Fruit fly (Drosophila melanogaster): ENCODE results near the gene CG43401.

CG43401 gene

dm6 chr2L:1443509-1443908, 15.2 kb downstream of the CG43401 start:
- TF ChIP-seq CG8478 (optimal IDR thresholded peaks at IDR 0.05), result no peak
- TF ChIP-seq CTCF (optimal IDR thresholded peaks at IDR 0.05), result no peak

dm6 chr2L:1445048-1445447, 16.8 kb downstream of the CG43401 start:
- TF ChIP-seq CTCF (optimal IDR thresholded peaks at IDR 0.05) (no peak), CG8478 (optimal IDR thresholded peaks at IDR 0.05) (no peak)

DNA sequence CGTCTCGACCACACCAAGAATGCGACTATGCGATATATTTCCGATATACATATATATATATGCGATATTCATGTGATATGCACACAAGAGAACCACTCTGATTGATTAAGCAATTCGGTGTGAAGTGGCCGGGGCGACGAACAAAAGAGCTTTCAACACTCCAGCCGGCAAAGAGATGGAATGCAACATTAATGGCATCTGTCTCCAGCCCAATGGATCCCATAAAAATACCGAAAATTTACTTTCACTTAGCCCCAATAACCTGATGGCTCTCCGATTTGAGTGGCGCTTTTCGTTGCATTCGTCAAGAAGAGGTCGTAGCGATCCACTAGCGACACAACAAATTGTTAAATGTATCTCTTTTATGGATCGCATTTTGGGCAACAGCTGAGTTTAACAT, 18.5 kb downstream of the CG43401 start:
- TF ChIP-seq CG8478 (optimal IDR thresholded peaks at IDR 0.05) (no peak), CTCF (optimal IDR thresholded peaks at IDR 0.05) (no peak)

DNA sequence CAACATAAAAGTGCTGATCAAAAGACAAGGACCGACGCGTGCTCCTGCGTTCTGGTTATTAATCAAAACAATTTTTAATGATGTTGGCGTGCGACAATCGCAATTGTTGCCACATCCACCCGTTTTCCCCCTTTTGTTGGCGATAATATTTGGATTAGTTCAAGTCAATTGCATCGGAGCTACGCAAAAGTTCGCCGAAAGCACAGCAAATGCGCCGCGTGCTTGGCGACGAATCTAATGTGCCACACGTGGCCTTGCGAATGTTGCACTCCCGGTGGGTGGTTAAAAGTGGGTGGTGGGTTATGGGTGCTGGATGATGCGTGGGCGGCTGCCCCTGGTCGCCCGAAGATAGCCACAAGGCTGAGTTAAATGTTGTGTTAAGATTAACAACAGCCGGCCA, 19.4 kb downstream of the CG43401 start:
- TF ChIP-seq CG8478 (optimal IDR thresholded peaks at IDR 0.05), result no peak
- no peak for TF ChIP-seq CTCF (optimal IDR thresholded peaks at IDR 0.05)

dm6 chr2L:1448188-1448587, 19.9 kb downstream of the CG43401 start:
- no peak for TF ChIP-seq CTCF (optimal IDR thresholded peaks at IDR 0.05)
- TF ChIP-seq CG8478 (optimal IDR thresholded peaks at IDR 0.05), result no peak

- TF ChIP-seq CTCF (optimal IDR thresholded peaks at IDR 0.05) (no peak), CG8478 (optimal IDR thresholded peaks at IDR 0.05) (no peak)
Observed at dm6 chr2L:1449718-1450441, 21.6 kb downstream of the CG43401 start.

DNA sequence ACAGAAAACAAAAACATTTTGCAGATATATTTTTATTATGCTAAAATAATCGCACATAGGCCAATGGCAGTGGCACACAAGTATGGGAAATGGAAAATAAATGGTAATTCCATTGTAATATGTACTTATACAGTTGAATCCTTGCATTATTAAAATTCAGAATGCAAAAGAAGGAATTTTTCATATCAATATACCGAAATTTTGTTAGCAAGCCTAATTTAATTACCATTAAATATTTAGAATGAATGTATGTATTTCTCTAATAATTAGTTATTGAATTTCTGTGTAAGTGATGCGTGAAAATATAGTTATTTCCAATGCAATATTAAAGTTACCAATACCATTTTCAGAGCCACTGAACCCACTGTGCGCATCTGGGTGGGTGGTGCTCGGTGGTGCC, 27.2 kb downstream of the CG43401 start:
- TF ChIP-seq CG8478 (optimal IDR thresholded peaks at IDR 0.05), result no peak

dm6 chr2L:1456305-1456704, 28.0 kb downstream of the CG43401 start:
- TF ChIP-seq CTCF (optimal IDR thresholded peaks at IDR 0.05) (no peak), CG8478 (optimal IDR thresholded peaks at IDR 0.05) (no peak)

DNA sequence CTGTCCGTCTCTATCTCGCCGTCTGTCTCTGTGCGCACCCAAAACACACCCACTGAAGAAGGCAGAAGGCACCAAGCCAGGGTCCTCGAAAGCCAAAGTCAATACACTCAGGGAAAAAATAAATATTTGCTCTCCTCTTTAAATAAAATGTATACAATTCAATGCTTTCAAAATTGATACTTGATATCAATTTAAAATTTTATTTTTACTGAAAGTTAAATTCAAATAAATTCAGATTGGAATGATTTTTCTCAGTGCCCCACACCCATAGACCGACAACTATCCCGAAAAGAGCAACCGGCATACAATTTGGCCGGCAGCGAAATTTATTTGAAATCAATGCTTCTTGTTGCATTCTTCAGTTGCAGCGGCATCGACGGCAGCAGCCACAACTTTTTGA, 28.5 kb downstream of the CG43401 start:
- TF ChIP-seq CTCF (optimal IDR thresholded peaks at IDR 0.05) (no peak), CG8478 (optimal IDR thresholded peaks at IDR 0.05) (no peak)

DNA sequence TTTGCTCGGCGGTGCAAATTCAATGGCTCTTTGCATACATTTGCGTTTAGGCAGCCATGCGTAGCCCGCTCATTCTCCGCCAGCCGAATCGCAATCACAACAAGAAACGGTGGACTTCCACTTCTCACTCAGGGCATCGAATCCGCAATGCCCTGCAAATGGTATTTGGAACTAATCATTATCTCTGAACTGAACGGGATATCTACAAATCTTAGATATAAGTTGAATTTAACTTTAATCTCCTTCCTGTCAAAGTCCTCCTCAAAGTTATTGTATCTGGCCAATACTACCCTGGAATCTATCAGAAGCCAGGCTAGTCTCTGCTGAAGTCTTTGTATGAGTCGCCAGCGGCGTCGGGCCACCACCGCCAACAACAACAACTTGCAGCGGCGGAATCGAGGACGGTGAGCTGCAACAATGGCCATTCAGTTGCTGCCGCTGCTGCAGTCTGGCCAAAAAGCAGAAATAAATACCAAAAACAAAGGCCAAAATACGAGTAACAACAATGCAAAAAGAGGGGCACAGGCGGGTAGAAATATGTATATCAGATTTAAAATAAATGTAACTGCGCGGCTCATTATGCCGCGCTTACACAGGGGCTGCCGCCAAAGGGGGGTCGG, 30.4 kb downstream of the CG43401 start:
- TF ChIP-seq CG8478 (optimal IDR thresholded peaks at IDR 0.05), result no peak
- no peak for TF ChIP-seq CTCF (optimal IDR thresholded peaks at IDR 0.05)

DNA sequence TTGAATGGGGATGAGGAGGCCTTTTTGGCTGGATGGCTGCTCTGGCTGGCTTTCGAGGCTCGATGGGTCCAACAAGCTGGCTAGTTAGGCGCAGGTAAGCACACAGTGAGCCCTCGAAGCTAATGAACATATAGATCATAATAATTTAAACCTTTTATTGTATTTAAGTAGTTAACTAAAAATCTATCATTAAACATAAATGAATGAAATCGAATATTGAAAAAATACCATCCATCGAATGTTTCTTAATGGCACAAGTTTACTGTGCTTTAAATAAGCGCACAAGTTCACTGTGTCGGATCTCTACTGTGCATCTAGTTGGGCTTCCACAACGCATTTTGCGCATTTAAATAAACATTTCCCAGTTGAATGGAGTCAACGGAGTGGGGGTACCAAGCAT, 31.1 kb downstream of the CG43401 start:
- TF ChIP-seq CG8478 (optimal IDR thresholded peaks at IDR 0.05) (no peak), CTCF (optimal IDR thresholded peaks at IDR 0.05) (no peak)

dm6 chr2L:1460463-1461219, 32.4 kb downstream of the CG43401 start:
- no peak for TF ChIP-seq CTCF (optimal IDR thresholded peaks at IDR 0.05)
- TF ChIP-seq CG8478 (optimal IDR thresholded peaks at IDR 0.05), result no peak

dm6 chr2L:1462136-1462535, 33.9 kb downstream of the CG43401 start:
- TF ChIP-seq CTCF (optimal IDR thresholded peaks at IDR 0.05) (no peak), CG8478 (optimal IDR thresholded peaks at IDR 0.05) (no peak)

- TF ChIP-seq CG8478 (optimal IDR thresholded peaks at IDR 0.05) (no peak), CTCF (optimal IDR thresholded peaks at IDR 0.05) (no peak)
Observed at dm6 chr2L:1463362-1463908, 35.2 kb downstream of the CG43401 start.

DNA sequence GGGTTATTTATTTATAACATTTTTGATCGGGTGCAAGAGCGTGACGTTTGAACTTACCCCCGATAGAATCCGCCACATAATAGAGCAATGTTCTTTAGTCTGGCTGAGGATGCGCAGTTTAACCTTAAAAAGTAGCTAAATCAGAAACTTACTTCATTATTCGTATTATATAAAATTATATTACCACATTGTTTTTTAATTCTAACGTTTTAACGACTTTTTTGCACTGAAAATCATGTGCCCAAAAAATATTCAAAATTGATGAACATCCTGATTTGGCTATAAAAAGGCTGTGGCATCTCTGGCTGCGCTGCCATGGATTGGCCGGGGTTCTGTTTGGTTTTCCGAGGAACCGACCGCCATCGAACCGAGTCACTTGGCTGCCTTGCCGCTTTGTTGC, 41.7 kb downstream of the CG43401 start:
- TF ChIP-seq CTCF (optimal IDR thresholded peaks at IDR 0.05), result no peak
- no peak for TF ChIP-seq CG8478 (optimal IDR thresholded peaks at IDR 0.05)

dm6 chr2L:1470772-1471171, 42.5 kb downstream of the CG43401 start:
- no peak for TF ChIP-seq CTCF (optimal IDR thresholded peaks at IDR 0.05)
- no peak for TF ChIP-seq CG8478 (optimal IDR thresholded peaks at IDR 0.05)

All from S2 (cell line).